Fruit fly (Drosophila melanogaster) whole organism, wandering third instar larva: ENCODE results near the gene COX6B.

Source experiments
- GATAd ChIP-seq: sonication (Bioruptor generic); optimal IDR thresholded peaks from 2 replicates; lab custom pipeline; 2016; ENCODE audit warnings: missing biosample characterization, missing genetic modification characterization
- Hr78 ChIP-seq: fragments of >200 bp; optimal IDR thresholded peaks from 2 replicates; lab custom pipeline; 2017; ENCODE audit warnings: missing biosample characterization, missing genetic modification characterization
- Hr83 ChIP-seq: fragments of 200-300 bp; sonication (Bioruptor generic); optimal IDR thresholded peaks from 2 replicates; lab custom pipeline; 2016; ENCODE audit warnings: missing biosample characterization, mild to moderate bottlenecking, missing genetic modification characterization, moderate library complexity; ENCODE audit not compliant: poor library complexity, severe bottlenecking
- Myc ChIP-seq: fragments of >200 bp; optimal IDR thresholded peaks from 2 replicates; lab custom pipeline; 2017
- N ChIP-seq: fragments of >200 bp; optimal IDR thresholded peaks from 2 replicates; lab custom pipeline; 2018; ENCODE audit warnings: missing biosample characterization, missing external identifiers, missing genetic modification characterization
- OdsH ChIP-seq: fragments of 200-800 bp; sonication (Bioruptor generic); optimal IDR thresholded peaks from 2 replicates; lab custom pipeline; 2016; ENCODE audit warnings: missing biosample characterization, mild to moderate bottlenecking, missing genetic modification characterization
- Sp1 ChIP-seq: fragments of 200-800 bp; sonication (Bioruptor generic); optimal IDR thresholded peaks from 3 replicates; lab custom pipeline; 2019; ENCODE audit warnings: missing biosample characterization, mild to moderate bottlenecking, missing genetic modification characterization, moderate library complexity
- br ChIP-seq: fragments of 200-800 bp; sonication (Bioruptor generic); optimal IDR thresholded peaks from 2 replicates; lab custom pipeline; 2016; ENCODE audit warnings: missing biosample characterization, missing genetic modification characterization
- dl ChIP-seq, 2 experiments: fragments of 175-275, 200-275 bp in 1 of 2; fragments of 200-275 bp in 1 of 2; sonication (Bioruptor generic); optimal IDR thresholded peaks; lab custom pipeline; 2018; ENCODE audit warnings: mild to moderate bottlenecking in 2 of 2, missing biosample characterization in 2 of 2, missing genetic modification characterization in 2 of 2, moderate library complexity in 2 of 2; ENCODE audit not compliant: partially characterized antibody in 2 of 2, insufficient read depth in 1 of 2
- dmrt93B ChIP-seq: fragments of 200-800 bp; sonication (Bioruptor generic); optimal IDR thresholded peaks from 2 replicates; lab custom pipeline; 2018; ENCODE audit warnings: missing biosample characterization, mild to moderate bottlenecking, missing genetic modification characterization
- fru ChIP-seq: fragments of 200-800 bp; sonication (Bioruptor generic); optimal IDR thresholded peaks from 3 replicates; lab custom pipeline; 2016; ENCODE audit warnings: missing biosample characterization, mild to moderate bottlenecking, missing genetic modification characterization
- jim ChIP-seq: fragments of 175-275, 200-325 bp; sonication (Bioruptor generic); optimal IDR thresholded peaks from 2 replicates; lab custom pipeline; 2016; ENCODE audit warnings: missing biosample characterization, mild to moderate bottlenecking, missing genetic modification characterization
- pan ChIP-seq: fragments of >200 bp; optimal IDR thresholded peaks from 2 replicates; lab custom pipeline; 2017
- psq ChIP-seq: fragments of 200-800 bp; sonication (Bioruptor generic); optimal IDR thresholded peaks from 3 replicates; lab custom pipeline; 2017; ENCODE audit warnings: missing biosample characterization, mild to moderate bottlenecking, missing genetic modification characterization, moderate library complexity

- TF ChIP-seq br (GFP tag; lab: Kevin White, UChicago) (no peak), dmrt93B (GFP tag; lab: Kevin White, UChicago) (no peak), jim (no peak), OdsH (GFP tag; lab: Kevin White, UChicago) (no peak), dl (GFP tag; optimal IDR thresholded peaks at IDR 0.05; lab: Kevin White, UChicago; ENCODE audit: insufficient read depth in 1 of 2, partially characterized antibody in 2 of 2) (no peak), Hr78 (GFP tag; lab: Kevin White, UChicago) (no peak), GATAd (GFP tag; lab: Kevin White, UChicago) (no peak), Sp1 (GFP tag; lab: Kevin White, UChicago) (no peak), psq (GFP tag; lab: Kevin White, UChicago) (no peak), Hr83 (GFP tag; lab: Kevin White, UChicago) (no peak), N (no peak), pan (lab: Kevin White, UChicago) (no peak), fru (no peak), Myc (lab: Kevin White, UChicago) (no peak)
Measured at dm6 chrX:19764824-19765489, 20.8 kb upstream of the COX6B start, which contains the start of gene CG12702.
